Fruit fly (Drosophila melanogaster) whole organism, embryonic: ENCODE results near the gene CG5500.

ENCODE experiments used
- Ada2b ChIP-seq: fragments of 200-800 bp; sonication (Bioruptor generic); IDR thresholded peaks from 2 replicates; pipeline ENCODE4 v1.3.6; 2022; ENCODE audit warnings: missing biosample characterization, missing genetic modification characterization
- Awh ChIP-seq: fragments of 200-800 bp; sonication (Bioruptor generic); IDR thresholded peaks from 2 replicates; pipeline ENCODE4, ENCODE4 v1.3.6; 2022; ENCODE audit warnings: missing biosample characterization, missing genetic modification characterization
- Bgb ChIP-seq: fragments of 200-800 bp; sonication (Bioruptor generic); IDR thresholded peaks from 2 replicates; pipeline ENCODE4 v1.3.6; 2022; ENCODE audit warnings: missing biosample characterization, missing genetic modification characterization; ENCODE audit not compliant: partially characterized antibody
- Bteb2 ChIP-seq: fragments of 200-800 bp; sonication (Bioruptor generic); optimal IDR thresholded peaks from 2 replicates; lab custom pipeline; 2016; ENCODE audit warnings: missing biosample characterization, missing genetic modification characterization
- CG1233 ChIP-seq: fragments of 200-800 bp; sonication (Bioruptor generic); optimal IDR thresholded peaks from 4 replicates; lab custom pipeline; 2018; ENCODE audit warnings: missing biosample characterization, mild to moderate bottlenecking, missing genetic modification characterization
- CG12744 ChIP-seq: fragments of 200-800 bp; sonication (Bioruptor generic); optimal IDR thresholded peaks from 2 replicates; lab custom pipeline; 2016; ENCODE audit warnings: missing biosample characterization, missing genetic modification characterization
- CG13287 ChIP-seq: fragments of 200-800 bp; sonication (Bioruptor generic); IDR thresholded peaks from 2 replicates; pipeline ENCODE4 v1.3.6; 2022; ENCODE audit warnings: missing biosample characterization, missing genetic modification characterization; ENCODE audit not compliant: partially characterized antibody
- CG13296 ChIP-seq: fragments of 200-800 bp; sonication (Bioruptor generic); optimal IDR thresholded peaks from 3 replicates; lab custom pipeline; 2018; ENCODE audit warnings: missing biosample characterization, mild to moderate bottlenecking, missing genetic modification characterization
- CG14014 ChIP-seq: fragments of 200-800 bp; sonication (Bioruptor generic); IDR thresholded peaks from 2 replicates; pipeline ENCODE4 v1.3.6; 2022; ENCODE audit warnings: missing biosample characterization, missing genetic modification characterization
- CG15011 ChIP-seq: fragments of 200-800 bp; sonication (Bioruptor generic); optimal IDR thresholded peaks from 3 replicates; lab custom pipeline; 2018; ENCODE audit warnings: missing biosample characterization, mild to moderate bottlenecking, missing genetic modification characterization
- CG15073 ChIP-seq: fragments of 200-800 bp; sonication (Bioruptor generic); optimal IDR thresholded peaks from 2 replicates; lab custom pipeline; 2016; ENCODE audit warnings: missing biosample characterization, missing genetic modification characterization
- CG17186 ChIP-seq: fragments of 200-800 bp; sonication (Bioruptor generic); optimal IDR thresholded peaks from 3 replicates; lab custom pipeline; 2017; ENCODE audit warnings: missing biosample characterization, missing genetic modification reagents, missing genetic modification characterization
- CG17328 ChIP-seq: fragments of 200-800 bp; sonication (Bioruptor generic); IDR thresholded peaks from 2 replicates; pipeline ENCODE4 v1.3.6; 2022; ENCODE audit warnings: missing biosample characterization, missing genetic modification characterization
- CG18476 ChIP-seq: fragments of 200-800 bp; sonication (Bioruptor generic); optimal IDR thresholded peaks from 2 replicates; lab custom pipeline; 2016; ENCODE audit warnings: missing biosample characterization, mild to moderate bottlenecking, missing genetic modification characterization
- CG18619 ChIP-seq: fragments of 200-800 bp; sonication (Bioruptor generic); optimal IDR thresholded peaks from 3 replicates; lab custom pipeline; 2017; ENCODE audit warnings: missing biosample characterization, mild to moderate bottlenecking, missing genetic modification characterization
- CG30431 ChIP-seq: fragments of 200-800 bp; sonication (Bioruptor generic); optimal IDR thresholded peaks from 2 replicates; lab custom pipeline; 2017; ENCODE audit warnings: missing biosample characterization, missing genetic modification characterization
- CG3065 ChIP-seq: fragments of 200-800 bp; sonication (Bioruptor generic); optimal IDR thresholded peaks from 2 replicates; lab custom pipeline; 2016; ENCODE audit warnings: missing biosample characterization, missing genetic modification characterization
- CG31365 ChIP-seq: fragments of 200-800 bp; sonication (Bioruptor generic); optimal IDR thresholded peaks from 2 replicates; lab custom pipeline; 2018; ENCODE audit warnings: missing biosample characterization, mild to moderate bottlenecking, missing genetic modification characterization
- CG32772 ChIP-seq: fragments of 200-800 bp; sonication (Bioruptor generic); IDR thresholded peaks from 2 replicates; pipeline ENCODE4 v1.3.6; 2022; ENCODE audit warnings: missing biosample characterization, missing genetic modification characterization
- CG34376 ChIP-seq: fragments of 200-800 bp; sonication (Bioruptor generic); optimal IDR thresholded peaks from 2 replicates; lab custom pipeline; 2018; ENCODE audit warnings: missing biosample characterization, mild to moderate bottlenecking, missing genetic modification characterization
- CG3726 ChIP-seq: fragments of 200-800 bp; sonication (Bioruptor generic); IDR thresholded peaks from 3 replicates; pipeline ENCODE4, ENCODE4 v1.3.6; 2022; ENCODE audit warnings: missing biosample characterization, missing genetic modification characterization
- CG3838 ChIP-seq: fragments of 200-800 bp; sonication (Bioruptor generic); optimal IDR thresholded peaks from 3 replicates; lab custom pipeline; 2016; ENCODE audit warnings: missing biosample characterization, missing genetic modification characterization
- CG4282 ChIP-seq: fragments of 200-800 bp; sonication (Bioruptor generic); optimal IDR thresholded peaks from 2 replicates; lab custom pipeline; 2016; ENCODE audit warnings: missing biosample characterization, missing genetic modification characterization
- CG4328 ChIP-seq: fragments of 200-800 bp; sonication (Bioruptor generic); optimal IDR thresholded peaks from 3 replicates; lab custom pipeline; 2017; ENCODE audit warnings: missing biosample characterization, missing genetic modification reagents, missing genetic modification characterization
- CG8281 ChIP-seq: fragments of 200-800 bp; sonication (Bioruptor generic); optimal IDR thresholded peaks from 2 replicates; lab custom pipeline; 2018; ENCODE audit warnings: missing biosample characterization, mild to moderate bottlenecking, missing genetic modification characterization, moderate library complexity
- CoRest ChIP-seq: fragments of 200-800 bp; sonication (Bioruptor generic); optimal IDR thresholded peaks from 3 replicates; lab custom pipeline; 2018; ENCODE audit warnings: missing biosample characterization, mild to moderate bottlenecking, missing genetic modification characterization, moderate library complexity
- Myb ChIP-seq: fragments of 200-800 bp; sonication (Bioruptor generic); optimal IDR thresholded peaks from 2 replicates; lab custom pipeline; 2016; ENCODE audit warnings: missing biosample characterization, missing genetic modification characterization
- Optix ChIP-seq: fragments of 200-800 bp; sonication (Bioruptor generic); IDR thresholded peaks from 3 replicates; pipeline ENCODE4 v1.3.6; 2022; ENCODE audit warnings: missing biosample characterization, missing genetic modification characterization
- Pdp1 ChIP-seq, 2 experiments: fragments of 200-800 bp; sonication (Bioruptor generic); optimal IDR thresholded peaks; 3 replicates each; lab custom pipeline; 2016; ENCODE audit warnings: missing biosample characterization in 2 of 2, missing genetic modification characterization in 2 of 2, mild to moderate bottlenecking in 1 of 2, moderate library complexity in 1 of 2
- Spps ChIP-seq: fragments of 200-800 bp; sonication (Bioruptor generic); optimal IDR thresholded peaks from 2 replicates; lab custom pipeline; 2018; ENCODE audit warnings: missing biosample characterization, mild to moderate bottlenecking, missing genetic modification characterization
- abd-A ChIP-seq: fragments of 200-800 bp; sonication (Bioruptor generic); optimal IDR thresholded peaks from 3 replicates; lab custom pipeline; 2019; ENCODE audit warnings: missing biosample characterization, mild to moderate bottlenecking, missing genetic modification characterization, moderate library complexity
- bowl ChIP-seq: fragments of 200-800 bp; sonication (Bioruptor generic); IDR thresholded peaks from 2 replicates; pipeline ENCODE4 v1.3.6; 2022; ENCODE audit warnings: missing biosample characterization, missing genetic modification characterization
- bsh ChIP-seq, 2 experiments: fragments of 200-800 bp; sonication (Bioruptor generic); optimal IDR thresholded peaks; 2 replicates each; lab custom pipeline; 2017 to 2018; ENCODE audit warnings: mild to moderate bottlenecking in 2 of 2, missing biosample characterization in 2 of 2, missing genetic modification characterization in 2 of 2, moderate library complexity in 1 of 2
- chinmo ChIP-seq: fragments of 200-800 bp; sonication (Bioruptor generic); IDR thresholded peaks from 4 replicates; pipeline ENCODE4 v1.3.6; 2022; ENCODE audit warnings: missing biosample characterization, missing genetic modification characterization; ENCODE audit not compliant: partially characterized antibody
- dpn ChIP-seq, 2 experiments: fragments of 200-800 bp; sonication (Bioruptor generic); optimal IDR thresholded peaks; 3 replicates each; lab custom pipeline; 2016; ENCODE audit warnings: missing biosample characterization in 2 of 2, missing genetic modification characterization in 2 of 2
- lilli ChIP-seq: fragments of 200-800 bp; sonication (Bioruptor generic); optimal IDR thresholded peaks from 3 replicates; lab custom pipeline; 2016; ENCODE audit warnings: missing biosample characterization, missing genetic modification characterization
- lola ChIP-seq, 3 experiments: fragments of >200 bp in 2 of 3; fragments of 200-800 bp in 1 of 3; sonication (Bioruptor generic) in 1 of 3; optimal IDR thresholded peaks; 2 replicates each; lab custom pipeline; 2017 to 2019; ENCODE audit warnings: missing biosample characterization in 3 of 3, missing genetic modification characterization in 3 of 3, mild to moderate bottlenecking in 1 of 3, moderate library complexity in 1 of 3
- luna ChIP-seq: fragments of 200-800 bp; sonication (Bioruptor generic); optimal IDR thresholded peaks from 2 replicates; lab custom pipeline; 2016; ENCODE audit warnings: missing biosample characterization, missing genetic modification characterization
- odd ChIP-seq: fragments of 200-800 bp; sonication (Bioruptor generic); optimal IDR thresholded peaks from 2 replicates; lab custom pipeline; 2017; ENCODE audit warnings: missing biosample characterization, mild to moderate bottlenecking, missing genetic modification characterization
- org-1 ChIP-seq: fragments of 200-800 bp; sonication (Bioruptor generic); optimal IDR thresholded peaks from 2 replicates; lab custom pipeline; 2017; ENCODE audit warnings: missing biosample characterization, missing genetic modification characterization
- sens-2 ChIP-seq: fragments of 200-800 bp; sonication (Bioruptor generic); IDR thresholded peaks from 2 replicates; pipeline ENCODE4 v1.3.6; 2022; ENCODE audit warnings: missing biosample characterization, missing genetic modification characterization
- sisA ChIP-seq: fragments of 200-800 bp; sonication (Bioruptor generic); IDR thresholded peaks from 2 replicates; pipeline ENCODE4 v1.3.6; 2022; ENCODE audit warnings: missing biosample characterization, missing genetic modification characterization
- sna ChIP-seq: fragments of 200-800 bp; sonication (Bioruptor generic); IDR thresholded peaks from 2 replicates; pipeline ENCODE4 v1.3.6; 2022; ENCODE audit warnings: missing biosample characterization, missing genetic modification characterization; ENCODE audit not compliant: partially characterized antibody
- sug ChIP-seq: fragments of 200-800 bp; optimal IDR thresholded peaks from 2 replicates; lab custom pipeline; 2019; ENCODE audit warnings: missing biosample characterization, mild to moderate bottlenecking, missing genetic modification characterization, moderate library complexity
- toy ChIP-seq: fragments of 200-800 bp; sonication (Bioruptor generic); IDR thresholded peaks from 2 replicates; pipeline ENCODE4 v1.3.6; 2022; ENCODE audit warnings: missing biosample characterization, missing genetic modification characterization
- zf30C ChIP-seq: fragments of 200-800 bp; sonication (Bioruptor generic); optimal IDR thresholded peaks from 3 replicates; lab custom pipeline; 2018; ENCODE audit warnings: missing biosample characterization, mild to moderate bottlenecking, missing genetic modification characterization
- zfh1 ChIP-seq: fragments of 200-800 bp; sonication (Bioruptor generic); IDR thresholded peaks from 3 replicates; pipeline ENCODE4 v1.3.6; 2022; ENCODE audit warnings: missing biosample characterization, missing genetic modification characterization

CG5500 gene

dm6 chr3R:26896260-26896659 is 19.8 kb downstream of the CG5500 start:
- TF ChIP-seq luna (GFP tag; lab: Kevin White, UChicago): no peak
- 0 out of 2 replicates have a peak, but pooled peaks have one; percentile 13 for TF ChIP-seq toy (GFP tag; lab: Robert Waterston, UW)
- TF ChIP-seq Pdp1 (GFP tag; optimal IDR thresholded peaks at IDR 0.05; lab: Kevin White, UChicago): peak in 1 of 2 experiments; percentile 61
- no peak for TF ChIP-seq zf30C
- TF ChIP-seq, all 482 proteins: peak for 2

DNA sequence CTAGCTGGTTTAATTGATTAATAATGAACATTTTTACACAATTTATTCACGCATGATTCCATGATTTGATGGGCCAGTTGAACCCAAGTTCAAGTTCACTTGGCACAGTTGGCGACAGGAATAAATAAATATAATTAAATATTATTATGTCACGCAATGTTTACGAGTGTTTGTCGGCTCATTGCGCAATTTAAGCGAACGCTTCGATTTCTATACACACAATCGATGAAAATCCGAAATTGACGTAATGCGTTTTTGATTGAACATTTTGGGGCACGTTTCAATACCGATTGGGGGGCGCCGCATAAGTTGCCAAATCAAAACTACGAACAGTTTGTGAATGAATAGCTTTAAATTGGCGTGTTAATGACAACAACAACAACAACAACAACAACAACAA is 20.9 kb downstream of the CG5500 start:
- TF ChIP-seq sug (tag; lab: Kevin White, UChicago) (peak; percentile 41), CoRest (tag; lab: Kevin White, UChicago) (no peak), abd-A (tag; lab: Kevin White, UChicago) (peak; percentile 16), Pdp1 (GFP tag; optimal IDR thresholded peaks at IDR 0.05; lab: Kevin White, UChicago) (peak in 1 of 2 experiments; percentile 93), CG32772 (no peak), dpn (GFP tag; optimal IDR thresholded peaks at IDR 0.05; lab: Kevin White, UChicago) (no peak), Awh (0 out of 2 replicates have a peak, but pooled peaks have one; percentile 11), chinmo (GFP tag; lab: Robert Waterston, UW) (0 out of 4 replicates have a peak, but pooled peaks have one; percentile 15), org-1 (GFP tag; lab: Kevin White, UChicago) (no peak), CG34376 (GFP tag; lab: Kevin White, UChicago) (peak; percentile 9)

dm6 chr3R:26899982-26900381 is 23.6 kb downstream of the CG5500 start:
- no peak for TF ChIP-seq odd (GFP tag; lab: Kevin White, UChicago)
- no peak for TF ChIP-seq Bteb2
- no peak for TF ChIP-seq Bgb (GFP tag; lab: Robert Waterston, UW)
- no peak for TF ChIP-seq Optix
- no peak for TF ChIP-seq CG14014 (GFP tag; lab: Robert Waterston, UW)
- peak; percentile 65; the same call in 2 of the 3 replicates for TF ChIP-seq zfh1
- TF ChIP-seq bsh (GFP tag; optimal IDR thresholded peaks at IDR 0.05; lab: Kevin White, UChicago): peak in 1 of 2 experiments; percentile 76
- no peak for TF ChIP-seq Myb
- no peak for TF ChIP-seq CG3065 (GFP tag; lab: Kevin White, UChicago)
- peak; percentile 25; the same call in 1 of the 2 replicates for TF ChIP-seq Ada2b (GFP tag; lab: Robert Waterston, UW)
- TF ChIP-seq CG30431 (GFP tag; lab: Kevin White, UChicago): no peak
- TF ChIP-seq CG17328 (GFP tag; lab: Robert Waterston, UW): peak; percentile 73
- TF ChIP-seq CG18619 (GFP tag; lab: Kevin White, UChicago): no peak
- TF ChIP-seq zf30C: no peak
- peak; percentile 11 for TF ChIP-seq lilli
- no peak for TF ChIP-seq CG3838 (GFP tag; lab: Kevin White, UChicago)
- no peak for TF ChIP-seq sens-2
- no peak for TF ChIP-seq CG13287 (GFP tag; lab: Robert Waterston, UW)
- TF ChIP-seq CG17186 (GFP tag; lab: Kevin White, UChicago): no peak
- no peak for TF ChIP-seq CG1233 (GFP tag; lab: Kevin White, UChicago)
- no peak for TF ChIP-seq CG8281 (tag; lab: Kevin White, UChicago)
- no peak for TF ChIP-seq CG15011 (GFP tag; lab: Kevin White, UChicago)
- TF ChIP-seq lola (GFP tag; optimal IDR thresholded peaks at IDR 0.05; lab: Kevin White, UChicago): peak in 1 of 3 experiments; percentile 34
- TF ChIP-seq sisA: peak; percentile 67
- no peak for TF ChIP-seq CG31365 (tag; lab: Kevin White, UChicago)
- no peak for TF ChIP-seq CG12744 (GFP tag; lab: Kevin White, UChicago)
- TF ChIP-seq Spps (tag; lab: Kevin White, UChicago): peak; percentile 19
- TF ChIP-seq CG13296 (GFP tag; lab: Kevin White, UChicago): no peak
- no peak for TF ChIP-seq CG4328 (GFP tag; lab: Kevin White, UChicago)
- no peak for TF ChIP-seq sna (GFP tag; lab: Robert Waterston, UW)
- no peak for TF ChIP-seq CG3726
- TF ChIP-seq CG18476 (GFP tag; lab: Kevin White, UChicago): no peak
- TF ChIP-seq bowl: no peak
- no peak for TF ChIP-seq CG15073 (GFP tag; lab: Kevin White, UChicago)
- no peak for TF ChIP-seq CG4282 (GFP tag; lab: Kevin White, UChicago)
